Worm (Caenorhabditis elegans) whole organism, early embryonic: Measurements from ENCODE around the gene F15G9.5.

Source experiments
- B0310.2 ChIP-seq: sonication (generic microtip); optimal IDR thresholded peaks from 2 replicates; lab custom pipeline; 2016; ENCODE audit warnings: mild to moderate bottlenecking, missing genetic modification characterization, missing compliant biosample characterization
- ama-1 ChIP-seq: fragments of 150-350 bp; optimal IDR thresholded peaks from 2 replicates; lab custom pipeline; 2014
- ceh-13 ChIP-seq: fragments of 200-800 bp; sonication (Bioruptor generic); optimal IDR thresholded peaks from 2 replicates; lab custom pipeline; 2018; ENCODE audit warnings: mild to moderate bottlenecking, missing genetic modification characterization, missing compliant biosample characterization
- flt-1 ChIP-seq: fragments of 200-800 bp; sonication (Bioruptor generic); IDR thresholded peaks from 2 replicates; pipeline ENCODE4 v1.3.6; 2022; ENCODE audit warnings: missing genetic modification characterization, missing compliant biosample characterization
- hmbx-1 ChIP-seq: sonication (generic microtip); optimal IDR thresholded peaks from 2 replicates; lab custom pipeline; 2016; ENCODE audit warnings: mild to moderate bottlenecking, missing genetic modification characterization, missing compliant biosample characterization
- hnd-1 ChIP-seq: sonication (generic microtip); optimal IDR thresholded peaks from 2 replicates; lab custom pipeline; 2016; ENCODE audit warnings: missing genetic modification characterization, missing compliant biosample characterization
- pes-1 ChIP-seq: fragments of 200-800 bp; sonication (Bioruptor generic); IDR thresholded peaks from 2 replicates; pipeline ENCODE4 v1.3.6; 2022; ENCODE audit warnings: missing genetic modification reagents, missing genetic modification characterization, missing compliant biosample characterization
- sea-1 ChIP-seq: fragments of 200-800 bp; sonication (Bioruptor generic); conservative IDR thresholded peaks from 2 replicates; pipeline ENCODE4 v1.3.6; 2022; ENCODE audit warnings: missing genetic modification characterization, missing compliant biosample characterization
- tbx-11 ChIP-seq: fragments of 200-800 bp; sonication (Bioruptor generic); IDR thresholded peaks from 2 replicates; pipeline ENCODE4 v1.3.6; 2022; ENCODE audit warnings: missing genetic modification characterization, missing compliant biosample characterization
- tra-4 ChIP-seq: sonication (generic microtip); optimal IDR thresholded peaks from 2 replicates; lab custom pipeline; 2017; ENCODE audit warnings: missing genetic modification characterization, missing compliant biosample characterization

- TF ChIP-seq flt-1 (GFP tag; lab: Robert Waterston, UW), result no peak
- no peak for TF ChIP-seq hmbx-1 (tag; lab: Kevin White, UChicago)
- TF ChIP-seq hnd-1, result no peak
- TF ChIP-seq ceh-13 (GFP tag; lab: Kevin White, UChicago), result no peak
- TF ChIP-seq ama-1 (lab: Kevin White, UChicago), result no peak
- no peak for TF ChIP-seq tbx-11 (GFP tag; lab: Robert Waterston, UW)
- TF ChIP-seq pes-1 (GFP tag; lab: Robert Waterston, UW), result no peak
- TF ChIP-seq B0310.2 (tag; lab: Kevin White, UChicago), result no peak
- no peak for TF ChIP-seq tra-4
- no peak for TF ChIP-seq sea-1 (GFP tag; lab: Robert Waterston, UW)
These were observed 23.6 kb upstream of the F15G9.5 start, which contains the start of gene T09B9.3 for ce11 chrX:9761266-9761665.
